Worm (Caenorhabditis elegans): ENCODE results near the gene C17E7.4.

DNA sequence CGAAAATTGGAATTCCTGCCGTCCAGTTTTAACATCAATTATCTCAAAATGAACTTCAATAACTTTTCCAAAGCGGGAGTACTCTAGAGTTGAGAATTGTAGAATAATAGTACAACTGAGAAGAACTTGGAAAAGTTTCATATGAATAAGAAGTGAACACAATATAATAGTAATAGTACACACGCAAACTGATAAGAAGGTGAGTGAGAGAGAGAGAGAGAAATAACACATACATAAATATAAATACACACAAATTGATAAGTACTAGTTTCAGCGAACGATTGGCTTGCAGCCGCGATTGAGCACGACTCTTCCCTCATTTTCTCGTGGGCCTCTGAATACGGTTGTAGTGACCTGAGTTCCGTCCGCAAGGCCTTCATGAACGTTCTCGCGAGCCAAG, 3.5 kb upstream of the C17E7.4 start, which contains the start of gene C17E7.13:
- no peak for TF ChIP-seq skn-1 (tag; optimal IDR thresholded peaks at IDR 0.05)
- no peak for TF ChIP-seq lir-3 (tag; optimal IDR thresholded peaks at IDR 0.05; ENCODE audit: poor library complexity)
- TF ChIP-seq lin-15B (tag; optimal IDR thresholded peaks at IDR 0.05), result no peak
